Fruit fly (Drosophila melanogaster) whole organism, embryonic: Measurements from ENCODE around the gene RpL13.
A peak's percentile ranks its signal among the peaks of the same experiment; 100 is the strongest.

Experiments used
- Awh ChIP-seq: fragments of 200-800 bp; sonication (Bioruptor generic); IDR thresholded peaks from 2 replicates; pipeline ENCODE4, ENCODE4 v1.3.6; 2022; ENCODE audit warnings: missing biosample characterization, missing genetic modification characterization
- CG12236 ChIP-seq: fragments of 200-800 bp; sonication (Bioruptor generic); optimal IDR thresholded peaks from 2 replicates; lab custom pipeline; 2016; ENCODE audit warnings: missing biosample characterization, missing genetic modification characterization
- CG1233 ChIP-seq: fragments of 200-800 bp; sonication (Bioruptor generic); optimal IDR thresholded peaks from 4 replicates; lab custom pipeline; 2018; ENCODE audit warnings: missing biosample characterization, mild to moderate bottlenecking, missing genetic modification characterization
- CG13775 ChIP-seq: fragments of 200-800 bp; sonication (Bioruptor generic); optimal IDR thresholded peaks from 3 replicates; lab custom pipeline; 2017; ENCODE audit warnings: missing biosample characterization, mild to moderate bottlenecking, missing genetic modification characterization
- CG13894 ChIP-seq: fragments of 200-800 bp; sonication (Bioruptor generic); optimal IDR thresholded peaks from 3 replicates; lab custom pipeline; 2018; ENCODE audit warnings: missing biosample characterization, mild to moderate bottlenecking, missing genetic modification characterization, moderate library complexity
- CG14965 ChIP-seq: fragments of 200-800 bp; sonication (Bioruptor generic); optimal IDR thresholded peaks from 2 replicates; lab custom pipeline; 2016; ENCODE audit warnings: missing biosample characterization, missing genetic modification characterization, borderline replicate concordance
- CG15479 ChIP-seq: fragments of 200-800 bp; sonication (Bioruptor generic); optimal IDR thresholded peaks from 3 replicates; lab custom pipeline; 2019; ENCODE audit warnings: missing biosample characterization, mild to moderate bottlenecking, missing genetic modification characterization, moderate library complexity
- CG17385 ChIP-seq: fragments of 200-800 bp; sonication (Bioruptor generic); optimal IDR thresholded peaks from 3 replicates; lab custom pipeline; 2018; ENCODE audit warnings: missing biosample characterization, mild to moderate bottlenecking, missing genetic modification characterization
- CG17568 ChIP-seq: fragments of 200-800 bp; sonication (Bioruptor generic); optimal IDR thresholded peaks from 2 replicates; lab custom pipeline; 2018; ENCODE audit warnings: missing biosample characterization, mild to moderate bottlenecking, missing genetic modification characterization, moderate library complexity
- CG1832 ChIP-seq: fragments of 200-800 bp; sonication (Bioruptor generic); optimal IDR thresholded peaks from 2 replicates; lab custom pipeline; 2017; ENCODE audit warnings: missing biosample characterization, mild to moderate bottlenecking, missing genetic modification characterization, inconsistent platforms
- CG2889 ChIP-seq: fragments of 200-800 bp; sonication (Bioruptor generic); IDR thresholded peaks from 3 replicates; pipeline ENCODE4 v1.3.6; 2022; ENCODE audit warnings: missing biosample characterization, missing genetic modification characterization
- CG30431 ChIP-seq: fragments of 200-800 bp; sonication (Bioruptor generic); optimal IDR thresholded peaks from 2 replicates; lab custom pipeline; 2017; ENCODE audit warnings: missing biosample characterization, missing genetic modification characterization
- CG31365 ChIP-seq: fragments of 200-800 bp; sonication (Bioruptor generic); optimal IDR thresholded peaks from 2 replicates; lab custom pipeline; 2018; ENCODE audit warnings: missing biosample characterization, mild to moderate bottlenecking, missing genetic modification characterization
- CG33213 ChIP-seq: fragments of 200-800 bp; sonication (Bioruptor generic); optimal IDR thresholded peaks from 3 replicates; lab custom pipeline; 2016; ENCODE audit warnings: missing biosample characterization, missing genetic modification characterization
- CG4404 ChIP-seq: fragments of 200-800 bp; sonication (Bioruptor generic); IDR thresholded peaks from 2 replicates; pipeline ENCODE4 v1.3.6; 2022; ENCODE audit warnings: missing biosample characterization, missing genetic modification characterization
- CG7556 ChIP-seq: fragments of 200-800 bp; sonication (Bioruptor generic); optimal IDR thresholded peaks from 2 replicates; lab custom pipeline; 2017; ENCODE audit warnings: missing biosample characterization, mild to moderate bottlenecking, missing genetic modification characterization
- CG9437 ChIP-seq: fragments of 200-800 bp; sonication (Bioruptor generic); optimal IDR thresholded peaks from 2 replicates; lab custom pipeline; 2018; ENCODE audit warnings: missing biosample characterization, mild to moderate bottlenecking, missing genetic modification characterization
- CG9876 ChIP-seq: fragments of 200-800 bp; sonication (Bioruptor generic); optimal IDR thresholded peaks from 2 replicates; lab custom pipeline; 2016; ENCODE audit warnings: missing biosample characterization, missing genetic modification characterization
- Camta ChIP-seq: fragments of 200-800 bp; sonication (Bioruptor generic); optimal IDR thresholded peaks from 2 replicates; lab custom pipeline; 2016; ENCODE audit warnings: missing biosample characterization, missing genetic modification characterization
- Chrac-16 ChIP-seq: fragments of 200-800 bp; sonication (Bioruptor generic); optimal IDR thresholded peaks from 3 replicates; lab custom pipeline; 2016; ENCODE audit warnings: missing biosample characterization, missing genetic modification characterization
- Dip3 ChIP-seq: fragments of 200-800 bp; sonication (Bioruptor generic); optimal IDR thresholded peaks from 3 replicates; lab custom pipeline; 2016; ENCODE audit warnings: missing biosample characterization, missing genetic modification characterization
- HLH4C ChIP-seq: fragments of 200-800 bp; sonication (Bioruptor generic); IDR thresholded peaks from 3 replicates; pipeline ENCODE4 v1.3.6; 2022; ENCODE audit warnings: missing biosample characterization, missing genetic modification characterization; ENCODE audit not compliant: partially characterized antibody
- Jarid2 ChIP-seq: fragments of 200-800 bp; sonication (Bioruptor generic); optimal IDR thresholded peaks from 3 replicates; lab custom pipeline; 2017; ENCODE audit warnings: mild to moderate bottlenecking, missing biosample characterization, missing genetic modification reagents, missing genetic modification characterization
- Lhr ChIP-seq: fragments of 200-800 bp; sonication (Bioruptor generic); optimal IDR thresholded peaks from 3 replicates; lab custom pipeline; 2017; ENCODE audit warnings: mild to moderate bottlenecking, missing biosample characterization, missing genetic modification reagents, missing genetic modification characterization
- MBD-R2 ChIP-seq: fragments of 200-800 bp; sonication (Bioruptor generic); IDR thresholded peaks from 2 replicates; pipeline ENCODE4 v1.3.6; 2022; ENCODE audit warnings: missing biosample characterization, missing genetic modification characterization
- Mes4 ChIP-seq: fragments of 200-800 bp; sonication (Bioruptor generic); optimal IDR thresholded peaks from 2 replicates; lab custom pipeline; 2016; ENCODE audit warnings: missing biosample characterization, missing genetic modification characterization
- Nf-YA ChIP-seq: fragments of 200-800 bp; sonication (Bioruptor generic); IDR thresholded peaks from 2 replicates; pipeline ENCODE4 v1.3.6; 2022; ENCODE audit warnings: missing biosample characterization, missing genetic modification characterization
- Nf-YC ChIP-seq: fragments of 200-800 bp; optimal IDR thresholded peaks from 3 replicates; lab custom pipeline; 2019; ENCODE audit warnings: missing biosample characterization, mild to moderate bottlenecking, missing genetic modification characterization, moderate library complexity
- Rx ChIP-seq: fragments of 200-800 bp; sonication (Bioruptor generic); IDR thresholded peaks from 2 replicates; pipeline ENCODE4 v1.3.6; 2022; ENCODE audit warnings: missing biosample characterization, missing genetic modification characterization
- Sox100B ChIP-seq: fragments of 200-800 bp; sonication (Bioruptor generic); optimal IDR thresholded peaks from 3 replicates; lab custom pipeline; 2018; ENCODE audit warnings: missing biosample characterization, mild to moderate bottlenecking, missing genetic modification characterization
- Trl ChIP-seq, 3 experiments: fragments of >200 bp in 2 of 3; fragments of 200-800 bp in 1 of 3; sonication (Bioruptor generic) in 1 of 3; optimal IDR thresholded peaks; 2 replicates in 1 of 3; 3 replicates in 2 of 3; lab custom pipeline; 2016 to 2017; ENCODE audit warnings: missing biosample characterization in 1 of 3, missing genetic modification characterization in 1 of 3
- Xbp1 ChIP-seq: fragments of 200-800 bp; sonication (Bioruptor generic); optimal IDR thresholded peaks from 3 replicates; lab custom pipeline; 2016; ENCODE audit warnings: missing biosample characterization, mild to moderate bottlenecking, missing genetic modification characterization
- bcd ChIP-seq: fragments of 200-800 bp; sonication (Bioruptor generic); optimal IDR thresholded peaks from 2 replicates; lab custom pipeline; 2017; ENCODE audit warnings: missing biosample characterization, mild to moderate bottlenecking, missing genetic modification characterization
- bigmax ChIP-seq: fragments of 200-800 bp; sonication (Bioruptor generic); optimal IDR thresholded peaks from 2 replicates; lab custom pipeline; 2018; ENCODE audit warnings: missing biosample characterization, mild to moderate bottlenecking, missing genetic modification characterization
- corto ChIP-seq: fragments of 200-800 bp; sonication (Bioruptor generic); optimal IDR thresholded peaks from 2 replicates; lab custom pipeline; 2016; ENCODE audit warnings: missing biosample characterization, mild to moderate bottlenecking, missing genetic modification characterization, moderate library complexity
- ftz-f1 ChIP-seq: fragments of 200-800 bp; sonication (Bioruptor generic); optimal IDR thresholded peaks from 2 replicates; lab custom pipeline; 2016; ENCODE audit warnings: missing biosample characterization, missing genetic modification characterization
- gro ChIP-seq: fragments of 200-800 bp; sonication (Bioruptor generic); optimal IDR thresholded peaks from 2 replicates; lab custom pipeline; 2016; ENCODE audit warnings: missing biosample characterization, missing genetic modification characterization
- hkb ChIP-seq, 2 experiments: fragments of 200-800 bp in 1 of 2; fragments of >200 bp in 1 of 2; sonication (Bioruptor generic) in 1 of 2; IDR thresholded peaks in 1 of 2; optimal IDR thresholded peaks in 1 of 2; 2 replicates each; pipeline versions ENCODE4 v1.3.6 to Lab custom; 2017 to 2022; ENCODE audit warnings: missing biosample characterization in 1 of 2, missing genetic modification characterization in 1 of 2
- ken ChIP-seq: fragments of 200-800 bp; sonication (Bioruptor generic); IDR thresholded peaks from 3 replicates; pipeline ENCODE4 v1.3.6; 2022; ENCODE audit warnings: missing biosample characterization, missing genetic modification characterization
- lov ChIP-seq, 2 experiments: fragments of 200-800 bp in 1 of 2; fragments of >200 bp in 1 of 2; sonication (Bioruptor generic) in 1 of 2; IDR thresholded peaks in 1 of 2; optimal IDR thresholded peaks in 1 of 2; 2 replicates in 1 of 2; 3 replicates in 1 of 2; pipeline versions ENCODE4 v1.3.6 to Lab custom; 2017 to 2022; ENCODE audit warnings: missing biosample characterization in 1 of 2, missing genetic modification characterization in 1 of 2
- luna ChIP-seq: fragments of 200-800 bp; sonication (Bioruptor generic); optimal IDR thresholded peaks from 2 replicates; lab custom pipeline; 2016; ENCODE audit warnings: missing biosample characterization, missing genetic modification characterization
- nau ChIP-seq: fragments of 200-800 bp; sonication (Bioruptor generic); optimal IDR thresholded peaks from 3 replicates; lab custom pipeline; 2017; ENCODE audit warnings: missing biosample characterization, mild to moderate bottlenecking, missing genetic modification characterization, missing genetic modification reagents
- org-1 ChIP-seq: fragments of 200-800 bp; sonication (Bioruptor generic); optimal IDR thresholded peaks from 2 replicates; lab custom pipeline; 2017; ENCODE audit warnings: missing biosample characterization, missing genetic modification characterization
- pzg ChIP-seq: fragments of 200-800 bp; sonication (Bioruptor generic); optimal IDR thresholded peaks from 3 replicates; lab custom pipeline; 2018; ENCODE audit warnings: missing biosample characterization, mild to moderate bottlenecking, missing genetic modification characterization, moderate library complexity
- ro ChIP-seq: fragments of 200-800 bp; sonication (Bioruptor generic); IDR thresholded peaks from 2 replicates; pipeline ENCODE4 v1.3.6; 2022; ENCODE audit warnings: missing biosample characterization, missing genetic modification characterization
- scrt ChIP-seq: fragments of 200-800 bp; sonication (Bioruptor generic); optimal IDR thresholded peaks from 2 replicates; lab custom pipeline; 2018; ENCODE audit warnings: missing biosample characterization, mild to moderate bottlenecking, missing genetic modification characterization, moderate library complexity
- sob ChIP-seq: fragments of 200-800 bp; sonication (Bioruptor generic); IDR thresholded peaks from 2 replicates; pipeline ENCODE4 v1.3.6; 2022; ENCODE audit warnings: missing biosample characterization, missing genetic modification characterization
- z ChIP-seq: fragments of 200-800 bp; sonication (Bioruptor generic); IDR thresholded peaks from 3 replicates; pipeline ENCODE4 v1.3.6; 2022; ENCODE audit warnings: missing biosample characterization, missing genetic modification characterization

RpL13 gene

DNA sequence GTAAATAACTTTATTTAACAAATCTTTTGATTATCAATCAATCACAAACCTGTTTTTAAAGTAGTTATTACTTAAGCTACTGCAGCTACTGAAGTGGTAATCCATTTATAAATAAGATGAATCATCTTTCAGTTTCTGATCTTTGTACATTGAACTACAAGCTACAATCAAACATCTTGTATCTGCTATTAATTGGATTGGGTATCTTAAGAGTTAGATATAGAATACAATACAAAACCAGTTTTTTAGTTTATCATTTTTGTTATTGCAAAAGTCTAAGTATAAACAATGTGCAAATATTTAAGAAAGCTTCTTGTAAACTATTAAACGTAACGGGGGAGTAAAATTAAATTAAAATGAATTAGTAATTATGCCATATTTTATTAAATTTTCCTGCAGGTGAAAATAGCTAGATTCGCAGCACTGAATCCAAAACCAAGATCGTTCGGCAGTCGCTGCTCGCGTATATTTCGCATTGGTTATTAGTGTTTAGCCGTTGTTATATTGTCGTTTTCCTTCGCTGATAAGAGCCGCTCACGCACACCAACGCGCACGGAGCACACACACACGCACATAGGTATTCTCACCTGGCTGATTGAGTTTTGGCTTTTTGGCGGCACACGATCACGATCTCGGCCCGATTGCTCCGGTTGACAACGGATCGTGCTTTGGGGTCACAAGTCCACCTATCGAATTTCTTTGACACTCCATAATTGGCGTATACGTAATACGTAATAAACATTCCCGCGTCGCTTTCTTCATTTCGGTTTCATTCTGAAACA lies 19.2 kb upstream of the RpL13 start (continued):
- no peak for TF ChIP-seq CG30431 (GFP tag; lab: Kevin White, UChicago)
- peak; percentile 22; the same call in 1 of the 2 replicates for TF ChIP-seq sob (GFP tag; lab: Robert Waterston, UW)
- no peak for TF ChIP-seq Mes4 (GFP tag; lab: Kevin White, UChicago)
- no peak for TF ChIP-seq Trl (optimal IDR thresholded peaks at IDR 0.05; lab: Kevin White, UChicago)
- no peak for TF ChIP-seq Trl (GFP tag; optimal IDR thresholded peaks at IDR 0.05; lab: Kevin White, UChicago)
- TF ChIP-seq CG1832 (GFP tag; lab: Kevin White, UChicago): no peak
- no peak for TF ChIP-seq ken
- no peak for TF ChIP-seq Dip3
- no peak for TF ChIP-seq CG15479 (GFP tag; lab: Kevin White, UChicago)
- no peak for TF ChIP-seq ftz-f1 (GFP tag; lab: Kevin White, UChicago)
- no peak for TF ChIP-seq Chrac-16 (GFP tag; lab: Kevin White, UChicago)
- no peak for TF ChIP-seq pzg (GFP tag; lab: Kevin White, UChicago)
- no peak for TF ChIP-seq CG17385 (GFP tag; lab: Kevin White, UChicago)
- no peak for TF ChIP-seq luna
- no peak for TF ChIP-seq CG14965 (GFP tag; lab: Kevin White, UChicago)
- TF ChIP-seq Lhr (GFP tag; lab: Kevin White, UChicago): no peak
- TF ChIP-seq nau: no peak
- TF ChIP-seq CG33213: no peak
- no peak for TF ChIP-seq CG4404
- no peak for TF ChIP-seq CG13775 (GFP tag; lab: Kevin White, UChicago)
- no peak for TF ChIP-seq hkb (optimal IDR thresholded peaks at IDR 0.05; lab: Kevin White, UChicago)
- no peak for TF ChIP-seq hkb (GFP tag; IDR thresholded peaks at IDR 0.05; lab: Robert Waterston, UW)
- TF ChIP-seq Xbp1 (GFP tag; lab: Kevin White, UChicago): no peak
- TF ChIP-seq Nf-YA (GFP tag; lab: Robert Waterston, UW): no peak
- TF ChIP-seq bigmax: no peak
- TF ChIP-seq Awh (GFP tag; lab: Robert Waterston, UW): no peak
- no peak for TF ChIP-seq z (GFP tag; lab: Robert Waterston, UW)
- TF ChIP-seq CG9876 (GFP tag; lab: Kevin White, UChicago): no peak
- no peak for TF ChIP-seq Jarid2 (GFP tag; lab: Kevin White, UChicago)
- no peak for TF ChIP-seq CG12236
- peak; percentile 15; the same call in 1 of the 2 replicates for TF ChIP-seq MBD-R2 (GFP tag; lab: Robert Waterston, UW)
- TF ChIP-seq CG13894: peak; percentile 52
- no peak for TF ChIP-seq gro
- no peak for TF ChIP-seq Rx (GFP tag; lab: Robert Waterston, UW)
- no peak for TF ChIP-seq CG17568 (GFP tag; lab: Kevin White, UChicago)
- TF ChIP-seq corto (GFP tag; lab: Kevin White, UChicago): peak; percentile 67
- TF ChIP-seq org-1 (GFP tag; lab: Kevin White, UChicago): no peak
- peak; percentile 67 for TF ChIP-seq CG9437 (GFP tag; lab: Kevin White, UChicago)
- no peak for TF ChIP-seq CG1233 (GFP tag; lab: Kevin White, UChicago)
- TF ChIP-seq bcd: no peak
- TF ChIP-seq lov (optimal IDR thresholded peaks at IDR 0.05; lab: Kevin White, UChicago): no peak
- no peak for TF ChIP-seq lov (GFP tag; IDR thresholded peaks at IDR 0.05; lab: Robert Waterston, UW)
- no peak for TF ChIP-seq HLH4C (GFP tag; lab: Robert Waterston, UW)
- no peak for TF ChIP-seq CG31365 (tag; lab: Kevin White, UChicago)
- TF ChIP-seq CG7556 (GFP tag; lab: Kevin White, UChicago): peak; percentile 12
- no peak for TF ChIP-seq CG2889 (GFP tag; lab: Robert Waterston, UW)
- TF ChIP-seq Nf-YC: no peak
- no peak for TF ChIP-seq Camta (GFP tag; lab: Kevin White, UChicago)
- no peak for TF ChIP-seq ro
- TF ChIP-seq Sox100B (GFP tag; lab: Kevin White, UChicago): no peak
- no peak for TF ChIP-seq scrt
